Fruit fly (Drosophila melanogaster): ENCODE results near the gene CG13999.

Gene CG13999

DNA sequence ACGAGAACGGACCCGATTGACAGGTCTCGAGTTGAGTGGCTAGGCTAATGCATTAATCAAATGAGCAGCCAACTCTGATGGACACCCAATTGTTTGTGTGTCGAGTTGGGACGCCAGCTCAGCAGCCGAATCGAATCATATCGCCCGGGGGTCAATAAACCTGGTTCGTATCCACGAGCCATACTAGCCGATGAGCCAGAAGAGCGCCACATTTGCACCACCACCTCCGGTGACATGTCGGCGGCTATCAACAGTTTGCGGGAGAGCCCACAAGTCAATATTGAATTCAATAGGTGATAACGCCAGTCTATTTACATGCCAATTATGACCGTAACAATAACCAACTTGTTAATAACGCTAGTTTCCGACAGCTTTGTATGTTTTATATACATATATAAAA lies 17.9 kb upstream of the CG13999 start (continued):
- TF ChIP-seq Sry-δ (GFP tag; optimal IDR thresholded peaks at IDR 0.05), result no peak
- TF ChIP-seq tna (GFP tag; IDR thresholded peaks at IDR 0.05; ENCODE audit: partially characterized antibody), result no peak
- TF ChIP-seq Rfx (GFP tag; IDR thresholded peaks at IDR 0.05), result peak; percentile 36; the same call in 1 of the 2 replicates
- TF ChIP-seq odd (GFP tag; optimal IDR thresholded peaks at IDR 0.05), result peak; percentile 77
- peak; percentile 46 for TF ChIP-seq CG1529 (GFP tag; optimal IDR thresholded peaks at IDR 0.05)
- TF ChIP-seq MBD-R2 (GFP tag; IDR thresholded peaks at IDR 0.05), result no peak
- no peak for TF ChIP-seq pho (GFP tag; optimal IDR thresholded peaks at IDR 0.05)
- peak; percentile 12 for TF ChIP-seq CG4424 (GFP tag; optimal IDR thresholded peaks at IDR 0.05)
- peak; percentile 76 for TF ChIP-seq CG3407 (GFP tag; optimal IDR thresholded peaks at IDR 0.05)
- TF ChIP-seq CG12219 (GFP tag; optimal IDR thresholded peaks at IDR 0.05), result peak; percentile 34
- TF ChIP-seq Dek (tag; optimal IDR thresholded peaks at IDR 0.05), result peak; percentile 42
- TF ChIP-seq disco-r (GFP tag; optimal IDR thresholded peaks at IDR 0.05), result no peak
- peak; percentile 4 for TF ChIP-seq D19B (GFP tag; optimal IDR thresholded peaks at IDR 0.05)
- no peak for TF ChIP-seq sens (GFP tag)
- TF ChIP-seq slbo (GFP tag; IDR thresholded peaks at IDR 0.05), result peak; percentile 26; the same call in 1 of the 2 replicates
- TF ChIP-seq sob (GFP tag; IDR thresholded peaks at IDR 0.05), result peak; percentile 72; the same call in 1 of the 2 replicates
- peak; percentile 55 for TF ChIP-seq Jarid2 (GFP tag; optimal IDR thresholded peaks at IDR 0.05)
- no peak for TF ChIP-seq gt (GFP tag; IDR thresholded peaks at IDR 0.05)
- TF ChIP-seq CHES-1-like (GFP tag; optimal IDR thresholded peaks at IDR 0.05), result no peak
- TF ChIP-seq gsb-n (tag; optimal IDR thresholded peaks at IDR 0.05), result peak; percentile 57
- no peak for TF ChIP-seq dpn (GFP tag; optimal IDR thresholded peaks at IDR 0.05)
- TF ChIP-seq stc (GFP tag; IDR thresholded peaks at IDR 0.05), result peak; percentile 16; the same call in 1 of the 2 replicates
- TF ChIP-seq dmrt11E (tag; optimal IDR thresholded peaks at IDR 0.05), result peak; percentile 33
- TF ChIP-seq tap (tag; optimal IDR thresholded peaks at IDR 0.05), result peak; percentile 53
- no peak for TF ChIP-seq CG11398 (GFP tag; optimal IDR thresholded peaks at IDR 0.05)
- TF ChIP-seq CG11560 (tag; IDR thresholded peaks at IDR 0.05), result no peak
- peak; percentile 61 for TF ChIP-seq CG33557 (GFP tag; optimal IDR thresholded peaks at IDR 0.05)
- no peak for TF ChIP-seq dan (GFP tag; IDR thresholded peaks at IDR 0.05)
- TF ChIP-seq CG15514 (GFP tag; optimal IDR thresholded peaks at IDR 0.05), result peak; percentile 66
- TF ChIP-seq CG4707 (GFP tag; optimal IDR thresholded peaks at IDR 0.05), result peak; percentile 65
- TF ChIP-seq run (tag; optimal IDR thresholded peaks at IDR 0.05), result peak; percentile 55
- peak; percentile 92 for TF ChIP-seq ATbp (GFP tag; optimal IDR thresholded peaks at IDR 0.05)
- no peak for TF ChIP-seq HLH4C (GFP tag; IDR thresholded peaks at IDR 0.05; ENCODE audit: partially characterized antibody)
- no peak for TF ChIP-seq CG8478 (optimal IDR thresholded peaks at IDR 0.05)
- peak; percentile 79 for TF ChIP-seq CG13296 (GFP tag; optimal IDR thresholded peaks at IDR 0.05)
- TF ChIP-seq CG11456 (GFP tag; IDR thresholded peaks at IDR 0.05), result no peak
- TF ChIP-seq CG7786 (GFP tag; optimal IDR thresholded peaks at IDR 0.05), result peak; percentile 0
- TF ChIP-seq caup (GFP tag; optimal IDR thresholded peaks at IDR 0.05; ENCODE audit: severe bottlenecking), result peak; percentile 84
- TF ChIP-seq lab (GFP tag; optimal IDR thresholded peaks at IDR 0.05), result peak; percentile 89
- TF ChIP-seq CG12391 (tag; optimal IDR thresholded peaks at IDR 0.05), result peak; percentile 26
- peak; percentile 61 for TF ChIP-seq CG17912 (GFP tag; optimal IDR thresholded peaks at IDR 0.05)
- no peak for TF ChIP-seq CG17328 (GFP tag; IDR thresholded peaks at IDR 0.05)
- no peak for TF ChIP-seq Stat92E (GFP tag; optimal IDR thresholded peaks at IDR 0.05)
- TF ChIP-seq CG10565 (GFP tag; optimal IDR thresholded peaks at IDR 0.05), result no peak
- peak; percentile 49; the same call in 1 of the 3 replicates for TF ChIP-seq Dbx (GFP tag; IDR thresholded peaks at IDR 0.05)
- no peak for TF ChIP-seq BEAF-32 (GFP tag; optimal IDR thresholded peaks at IDR 0.05)
- peak; percentile 48; the same call in 1 of the 2 replicates for TF ChIP-seq CG32767 (GFP tag; IDR thresholded peaks at IDR 0.05)
- no peak for TF ChIP-seq slp2 (GFP tag; optimal IDR thresholded peaks at IDR 0.05)
- peak; percentile 33 for TF ChIP-seq CG12104 (GFP tag; optimal IDR thresholded peaks at IDR 0.05)
- peak; percentile 86 for TF ChIP-seq HLHmδ (GFP tag; optimal IDR thresholded peaks at IDR 0.05)
- no peak for TF ChIP-seq fru (optimal IDR thresholded peaks at IDR 0.05)
